Fruit fly (Drosophila melanogaster) whole organism, embryonic: ENCODE results near the gene CG2187.

Source experiments
- Abd-B ChIP-seq: fragments of 200-800 bp; sonication (Bioruptor generic); optimal IDR thresholded peaks from 2 replicates; lab custom pipeline; 2018; ENCODE audit warnings: missing biosample characterization, mild to moderate bottlenecking, missing genetic modification characterization, moderate library complexity
- CG10209 ChIP-seq: fragments of 200-800 bp; sonication (Bioruptor generic); optimal IDR thresholded peaks from 3 replicates; lab custom pipeline; 2017; ENCODE audit warnings: missing biosample characterization, mild to moderate bottlenecking, missing genetic modification characterization, missing genetic modification reagents
- CG10274 ChIP-seq: fragments of 200-800 bp; sonication (Bioruptor generic); optimal IDR thresholded peaks from 3 replicates; lab custom pipeline; 2017; ENCODE audit warnings: missing biosample characterization, mild to moderate bottlenecking, missing genetic modification characterization
- CG12219 ChIP-seq: fragments of 200-800 bp; sonication (Bioruptor generic); optimal IDR thresholded peaks from 3 replicates; lab custom pipeline; 2018; ENCODE audit warnings: missing biosample characterization, mild to moderate bottlenecking, missing genetic modification characterization
- CG12391 ChIP-seq: fragments of 200-800 bp; sonication (Bioruptor generic); optimal IDR thresholded peaks from 3 replicates; lab custom pipeline; 2018; ENCODE audit warnings: missing biosample characterization, mild to moderate bottlenecking, missing genetic modification characterization, moderate library complexity
- CG13287 ChIP-seq: fragments of 200-800 bp; sonication (Bioruptor generic); IDR thresholded peaks from 2 replicates; pipeline ENCODE4 v1.3.6; 2022; ENCODE audit warnings: missing biosample characterization, missing genetic modification characterization; ENCODE audit not compliant: partially characterized antibody
- CG13624 ChIP-seq: fragments of 200-800 bp; sonication (Bioruptor generic); optimal IDR thresholded peaks from 2 replicates; lab custom pipeline; 2016; ENCODE audit warnings: missing biosample characterization, missing genetic modification characterization
- CG1602 ChIP-seq: fragments of 200-800 bp; sonication (Bioruptor generic); optimal IDR thresholded peaks from 3 replicates; lab custom pipeline; 2016; ENCODE audit warnings: missing biosample characterization, missing genetic modification characterization
- CG2202 ChIP-seq: fragments of 200-800 bp; sonication (Bioruptor generic); optimal IDR thresholded peaks from 2 replicates; lab custom pipeline; 2018; ENCODE audit warnings: missing biosample characterization, mild to moderate bottlenecking, missing genetic modification characterization
- CG34376 ChIP-seq: fragments of 200-800 bp; sonication (Bioruptor generic); optimal IDR thresholded peaks from 2 replicates; lab custom pipeline; 2018; ENCODE audit warnings: missing biosample characterization, mild to moderate bottlenecking, missing genetic modification characterization
- CG34422 ChIP-seq: fragments of 200-800 bp; sonication (Bioruptor generic); IDR thresholded peaks from 3 replicates; pipeline ENCODE4 v1.3.6; 2022; ENCODE audit warnings: missing biosample characterization, missing genetic modification characterization
- CG3726 ChIP-seq: fragments of 200-800 bp; sonication (Bioruptor generic); IDR thresholded peaks from 3 replicates; pipeline ENCODE4, ENCODE4 v1.3.6; 2022; ENCODE audit warnings: missing biosample characterization, missing genetic modification characterization
- CG6175 ChIP-seq: fragments of 200-800 bp; sonication (Bioruptor generic); IDR thresholded peaks from 3 replicates; pipeline ENCODE4 v1.3.6; 2022; ENCODE audit warnings: missing biosample characterization, missing genetic modification characterization
- CG6254 ChIP-seq: fragments of 200-800 bp; sonication (Bioruptor generic); optimal IDR thresholded peaks from 3 replicates; lab custom pipeline; 2017; ENCODE audit warnings: mild to moderate bottlenecking, missing biosample characterization, missing genetic modification reagents, missing genetic modification characterization
- CG6689 ChIP-seq: fragments of 200-800 bp; sonication (Bioruptor generic); IDR thresholded peaks from 2 replicates; pipeline ENCODE4 v1.3.6; 2022; ENCODE audit warnings: missing biosample characterization, missing genetic modification characterization
- CG7271 ChIP-seq: fragments of 200-800 bp; sonication (Bioruptor generic); optimal IDR thresholded peaks from 2 replicates; lab custom pipeline; 2018; ENCODE audit warnings: missing biosample characterization, mild to moderate bottlenecking, missing genetic modification characterization, moderate library complexity
- CG7372 ChIP-seq: fragments of 200-800 bp; sonication (Bioruptor generic); IDR thresholded peaks from 2 replicates; pipeline ENCODE4 v1.3.6; 2022; ENCODE audit warnings: missing biosample characterization, missing genetic modification characterization
- CG7745 ChIP-seq: fragments of 200-800 bp; sonication (Bioruptor generic); optimal IDR thresholded peaks from 2 replicates; lab custom pipeline; 2018; ENCODE audit warnings: missing biosample characterization, mild to moderate bottlenecking, missing genetic modification characterization, moderate library complexity
- CG8281 ChIP-seq: fragments of 200-800 bp; sonication (Bioruptor generic); optimal IDR thresholded peaks from 2 replicates; lab custom pipeline; 2018; ENCODE audit warnings: missing biosample characterization, mild to moderate bottlenecking, missing genetic modification characterization, moderate library complexity
- CG9437 ChIP-seq: fragments of 200-800 bp; sonication (Bioruptor generic); optimal IDR thresholded peaks from 2 replicates; lab custom pipeline; 2018; ENCODE audit warnings: missing biosample characterization, mild to moderate bottlenecking, missing genetic modification characterization
- D ChIP-seq, 2 experiments: fragments of 200-800 bp in 1 of 2; fragments of >200 bp in 1 of 2; sonication (Bioruptor generic) in 1 of 2; optimal IDR thresholded peaks; 2 replicates in 1 of 2; 3 replicates in 1 of 2; lab custom pipeline; 2017; ENCODE audit warnings: mild to moderate bottlenecking in 1 of 2, missing biosample characterization in 1 of 2, missing genetic modification characterization in 1 of 2, missing genetic modification reagents in 1 of 2
- GATAe ChIP-seq: fragments of 200-800 bp; sonication (Bioruptor generic); conservative IDR thresholded peaks from 2 replicates; pipeline ENCODE4 v1.3.6; 2022; ENCODE audit warnings: missing biosample characterization, missing genetic modification characterization
- Gsc ChIP-seq: fragments of 200-800 bp; sonication (Bioruptor generic); IDR thresholded peaks from 2 replicates; pipeline ENCODE4 v1.3.6; 2022; ENCODE audit warnings: missing biosample characterization, missing genetic modification characterization
- HHEX ChIP-seq: fragments of 200-800 bp; sonication (Bioruptor generic); optimal IDR thresholded peaks from 3 replicates; lab custom pipeline; 2017; ENCODE audit warnings: missing biosample characterization, mild to moderate bottlenecking, missing genetic modification characterization, missing genetic modification reagents
- HmgZ ChIP-seq: fragments of 200-800 bp; sonication (Bioruptor generic); optimal IDR thresholded peaks from 2 replicates; lab custom pipeline; 2018; ENCODE audit warnings: missing biosample characterization, mild to moderate bottlenecking, missing genetic modification characterization
- Hmr ChIP-seq: fragments of 200-800 bp; sonication (Bioruptor generic); optimal IDR thresholded peaks from 3 replicates; lab custom pipeline; 2017; ENCODE audit warnings: mild to moderate bottlenecking, missing biosample characterization, missing genetic modification reagents, missing genetic modification characterization
- Hmx ChIP-seq: fragments of 200-800 bp; sonication (Bioruptor generic); optimal IDR thresholded peaks from 2 replicates; lab custom pipeline; 2016; ENCODE audit warnings: missing biosample characterization, missing genetic modification characterization
- MTF-1 ChIP-seq: fragments of 200-800 bp; sonication (Bioruptor generic); optimal IDR thresholded peaks from 2 replicates; lab custom pipeline; 2018; ENCODE audit warnings: missing biosample characterization, mild to moderate bottlenecking, missing genetic modification characterization, borderline replicate concordance
- Mrtf ChIP-seq: fragments of 200-800 bp; sonication (Bioruptor generic); IDR thresholded peaks from 3 replicates; pipeline ENCODE4 v1.3.6; 2022; ENCODE audit warnings: missing biosample characterization, missing genetic modification characterization
- Myb ChIP-seq: fragments of 200-800 bp; sonication (Bioruptor generic); optimal IDR thresholded peaks from 2 replicates; lab custom pipeline; 2016; ENCODE audit warnings: missing biosample characterization, missing genetic modification characterization
- Nf-YA ChIP-seq: fragments of 200-800 bp; sonication (Bioruptor generic); IDR thresholded peaks from 2 replicates; pipeline ENCODE4 v1.3.6; 2022; ENCODE audit warnings: missing biosample characterization, missing genetic modification characterization
- Ravus ChIP-seq: fragments of 200-800 bp; sonication (Bioruptor generic); IDR thresholded peaks from 2 replicates; pipeline ENCODE4 v1.3.6; 2022; ENCODE audit warnings: missing biosample characterization, missing genetic modification characterization
- Spps ChIP-seq: fragments of 200-800 bp; sonication (Bioruptor generic); optimal IDR thresholded peaks from 2 replicates; lab custom pipeline; 2018; ENCODE audit warnings: missing biosample characterization, mild to moderate bottlenecking, missing genetic modification characterization
- Trl ChIP-seq, 3 experiments: fragments of >200 bp in 2 of 3; fragments of 200-800 bp in 1 of 3; sonication (Bioruptor generic) in 1 of 3; optimal IDR thresholded peaks; 2 replicates in 1 of 3; 3 replicates in 2 of 3; lab custom pipeline; 2016 to 2017; ENCODE audit warnings: missing biosample characterization in 1 of 3, missing genetic modification characterization in 1 of 3
- dan ChIP-seq: fragments of 200-800 bp; sonication (Bioruptor generic); IDR thresholded peaks from 2 replicates; pipeline ENCODE4 v1.3.6; 2022; ENCODE audit warnings: missing biosample characterization, missing genetic modification characterization
- dati ChIP-seq: fragments of 200-800 bp; sonication (Bioruptor generic); IDR thresholded peaks from 2 replicates; pipeline ENCODE4 v1.3.6; 2022; ENCODE audit warnings: missing biosample characterization, missing genetic modification characterization
- dpn ChIP-seq, 2 experiments: fragments of 200-800 bp; sonication (Bioruptor generic); optimal IDR thresholded peaks; 3 replicates each; lab custom pipeline; 2016; ENCODE audit warnings: missing biosample characterization in 2 of 2, missing genetic modification characterization in 2 of 2
- dysf ChIP-seq: fragments of 200-800 bp; sonication (Bioruptor generic); IDR thresholded peaks from 3 replicates; pipeline ENCODE4 v1.3.6; 2022; ENCODE audit warnings: missing biosample characterization, missing genetic modification characterization
- fru ChIP-seq: fragments of >200 bp; optimal IDR thresholded peaks from 2 replicates; lab custom pipeline; 2017
- gce ChIP-seq: fragments of 200-800 bp; sonication (Bioruptor generic); IDR thresholded peaks from 3 replicates; pipeline ENCODE4 v1.3.6; 2022; ENCODE audit warnings: missing biosample characterization, missing genetic modification characterization
- nom ChIP-seq: fragments of 200-800 bp; sonication (Bioruptor generic); optimal IDR thresholded peaks from 2 replicates; lab custom pipeline; 2017; ENCODE audit warnings: missing biosample characterization, missing genetic modification characterization, mild to moderate bottlenecking, moderate library complexity, missing genetic modification reagents
- pho ChIP-seq: fragments of 200-800 bp; sonication (Bioruptor generic); optimal IDR thresholded peaks from 2 replicates; lab custom pipeline; 2016; ENCODE audit warnings: missing biosample characterization, missing genetic modification characterization
- pros ChIP-seq: fragments of 200-800 bp; sonication (Bioruptor generic); optimal IDR thresholded peaks from 3 replicates; lab custom pipeline; 2019; ENCODE audit warnings: missing biosample characterization, mild to moderate bottlenecking, missing genetic modification characterization, moderate library complexity
- sob ChIP-seq: fragments of 200-800 bp; sonication (Bioruptor generic); IDR thresholded peaks from 2 replicates; pipeline ENCODE4 v1.3.6; 2022; ENCODE audit warnings: missing biosample characterization, missing genetic modification characterization
- sqz ChIP-seq: fragments of 200-800 bp; sonication (Bioruptor generic); optimal IDR thresholded peaks from 3 replicates; lab custom pipeline; 2018; ENCODE audit warnings: missing biosample characterization, mild to moderate bottlenecking, missing genetic modification characterization
- tio ChIP-seq: fragments of 200-800 bp; sonication (Bioruptor generic); optimal IDR thresholded peaks from 2 replicates; lab custom pipeline; 2017; ENCODE audit warnings: missing biosample characterization, missing genetic modification characterization, inconsistent platforms
- tx ChIP-seq: fragments of 200-800 bp; sonication (Bioruptor generic); optimal IDR thresholded peaks from 2 replicates; lab custom pipeline; 2016; ENCODE audit warnings: missing biosample characterization, missing genetic modification characterization
- usp ChIP-seq: fragments of >200 bp; optimal IDR thresholded peaks from 2 replicates; lab custom pipeline; 2017; ENCODE audit warnings: missing biosample characterization, missing genetic modification characterization
- zfh2 ChIP-seq: fragments of 200-800 bp; sonication (Bioruptor generic); optimal IDR thresholded peaks from 2 replicates; lab custom pipeline; 2016; ENCODE audit warnings: missing biosample characterization, missing genetic modification characterization

Gene CG2187

dm6 chr3R:31724580-31725320 lies 33.7 kb downstream of the CG2187 start (continued):
- TF ChIP-seq dati (GFP tag; lab: Robert Waterston, UW) (no peak), CG3726 (GFP tag; lab: Robert Waterston, UW) (no peak), CG6175 (no peak), usp (GFP tag; lab: Kevin White, UChicago) (no peak), tio (GFP tag; lab: Kevin White, UChicago) (no peak), MTF-1 (GFP tag; lab: Kevin White, UChicago) (no peak), Nf-YA (GFP tag; lab: Robert Waterston, UW) (0 out of 2 replicates have a peak, but pooled peaks have one; percentile 9), CG8281 (tag; lab: Kevin White, UChicago) (no peak), Gsc (GFP tag; lab: Robert Waterston, UW) (no peak), CG10209 (no peak), HmgZ (tag; lab: Kevin White, UChicago) (no peak), CG9437 (GFP tag; lab: Kevin White, UChicago) (no peak), CG7372 (no peak), CG1602 (GFP tag; lab: Kevin White, UChicago) (no peak), CG7271 (tag; lab: Kevin White, UChicago) (no peak), pros (GFP tag; lab: Kevin White, UChicago) (peak; percentile 85), CG34422 (GFP tag; lab: Robert Waterston, UW) (peak; percentile 43; the same call in 1 of the 3 replicates), CG13624 (GFP tag; lab: Kevin White, UChicago) (no peak), dpn (GFP tag; optimal IDR thresholded peaks at IDR 0.05; lab: Kevin White, UChicago) (peak in 1 of 2 experiments; percentile 8), GATAe (no peak), CG12391 (tag; lab: Kevin White, UChicago) (no peak), dysf (0 out of 3 replicates have a peak, but pooled peaks have one; percentile 23), Spps (tag; lab: Kevin White, UChicago) (no peak), Abd-B (GFP tag; lab: Kevin White, UChicago) (no peak), CG7745 (tag; lab: Kevin White, UChicago) (no peak), CG34376 (GFP tag; lab: Kevin White, UChicago) (peak; percentile 30), Trl (optimal IDR thresholded peaks at IDR 0.05; lab: Kevin White, UChicago) (peak; percentile 88), Trl (GFP tag; optimal IDR thresholded peaks at IDR 0.05; lab: Kevin White, UChicago) (peak; percentile 37), dan (GFP tag; lab: Robert Waterston, UW) (no peak), CG12219 (GFP tag; lab: Kevin White, UChicago) (no peak), nom (peak; percentile 78), Hmx (GFP tag; lab: Kevin White, UChicago) (no peak), HHEX (no peak), CG6689 (peak; percentile 23; the same call in 1 of the 2 replicates), Ravus (no peak), Mrtf (no peak), pho (no peak), CG10274 (GFP tag; lab: Kevin White, UChicago) (no peak), Hmr (GFP tag; lab: Kevin White, UChicago) (peak; percentile 13), Myb (GFP tag; lab: Kevin White, UChicago) (no peak), D (optimal IDR thresholded peaks at IDR 0.05; lab: Kevin White, UChicago) (peak; percentile 36), D (GFP tag; optimal IDR thresholded peaks at IDR 0.05; lab: Kevin White, UChicago) (no peak), CG2202 (tag; lab: Kevin White, UChicago) (no peak), gce (GFP tag; lab: Robert Waterston, UW) (no peak), sqz (GFP tag; lab: Kevin White, UChicago) (no peak), tx (GFP tag; lab: Kevin White, UChicago) (no peak), fru (no peak), CG6254 (GFP tag; lab: Kevin White, UChicago) (no peak), zfh2 (GFP tag; lab: Kevin White, UChicago) (no peak), sob (GFP tag; lab: Robert Waterston, UW) (no peak), CG13287 (peak; percentile 42)
